Worm (Caenorhabditis elegans): ENCODE measurements around the gene col-144.

- TF ChIP-seq pqm-1 (tag; optimal IDR thresholded peaks at IDR 0.05) (peak; percentile 13), lin-15B (tag; optimal IDR thresholded peaks at IDR 0.05) (no peak), ztf-4 (tag; optimal IDR thresholded peaks at IDR 0.05) (no peak), fos-1 (tag; optimal IDR thresholded peaks at IDR 0.05) (no peak), mdl-1 (tag; optimal IDR thresholded peaks at IDR 0.05) (no peak)
Observed at ce11 chrV:9146196-9146595, 14.2 kb downstream of the col-144 start.

Data from whole organism, L3 larva.